Worm (Caenorhabditis elegans) whole organism, L4 larva: Measurements from ENCODE around the gene K11H3.2.

Experiments
- F10B5.3 ChIP-seq: sonication (generic microtip); optimal IDR thresholded peaks from 2 replicates; lab custom pipeline; 2016; ENCODE audit warnings: mild to moderate bottlenecking, missing genetic modification characterization, missing compliant biosample characterization
- F37D6.2 ChIP-seq: sonication (generic microtip); optimal IDR thresholded peaks from 2 replicates; lab custom pipeline; 2016; ENCODE audit warnings: mild to moderate bottlenecking, missing genetic modification characterization, missing compliant biosample characterization
- F44E2.7 ChIP-seq: fragments of 200-800 bp; sonication (Bioruptor generic); IDR thresholded peaks from 2 replicates; pipeline ENCODE4 v2.1.2; 2022; ENCODE audit warnings: missing genetic modification characterization, missing compliant biosample characterization
- F49E8.2 ChIP-seq: sonication (generic microtip); optimal IDR thresholded peaks from 2 replicates; lab custom pipeline; 2016; ENCODE audit warnings: missing compliant biosample characterization, mild to moderate bottlenecking, missing genetic modification characterization, borderline replicate concordance
- T20F7.1 ChIP-seq: fragments of 200-800 bp; sonication (Bioruptor generic); optimal IDR thresholded peaks from 2 replicates; lab custom pipeline; 2018; ENCODE audit warnings: mild to moderate bottlenecking, missing genetic modification characterization, missing compliant biosample characterization
- Y48G9A.11 ChIP-seq: fragments of 200-800 bp; sonication (Bioruptor generic); IDR thresholded peaks from 2 replicates; pipeline ENCODE4 v1.3.6; 2022; ENCODE audit warnings: missing genetic modification reagents, missing genetic modification characterization, missing compliant biosample characterization
- ZK337.2 ChIP-seq: fragments of 200-800 bp; sonication (Bioruptor generic); IDR thresholded peaks from 2 replicates; pipeline ENCODE4 v1.3.6; 2022; ENCODE audit warnings: missing genetic modification reagents, missing genetic modification characterization, missing compliant biosample characterization
- ama-1 ChIP-seq: fragments of 150-350 bp; optimal IDR thresholded peaks from 2 replicates; lab custom pipeline; 2014; ENCODE audit warnings: inconsistent platforms, mixed read lengths
- ceh-44 ChIP-seq: fragments of 200-800 bp; sonication (Bioruptor generic); IDR thresholded peaks from 2 replicates; pipeline ENCODE4 v1.3.6; 2022; ENCODE audit warnings: missing genetic modification reagents, missing genetic modification characterization, missing compliant biosample characterization
- ceh-62 ChIP-seq: sonication (generic microtip); optimal IDR thresholded peaks from 2 replicates; lab custom pipeline; 2017; ENCODE audit warnings: missing biosample characterization, missing genetic modification characterization
- cey-2 ChIP-seq: sonication (generic microtip); optimal IDR thresholded peaks from 3 replicates; lab custom pipeline; 2017; ENCODE audit warnings: missing genetic modification characterization, mild to moderate bottlenecking, missing compliant biosample characterization, antibody characterized with exemption, borderline replicate concordance; ENCODE audit not compliant: insufficient read depth
- daf-16 ChIP-seq, 3 experiments: sonication (generic microtip); optimal IDR thresholded peaks; 2 replicates each; lab custom pipeline; 2016 to 2017; ENCODE audit warnings: missing genetic modification characterization in 3 of 3, missing genetic modification reagents in 3 of 3, mild to moderate bottlenecking in 2 of 3, missing compliant biosample characterization in 2 of 3, missing biosample characterization in 1 of 3, moderate library complexity in 1 of 3
- dpl-1 ChIP-seq: fragments of 150-350 bp; optimal IDR thresholded peaks from 2 replicates; lab custom pipeline; 2014; ENCODE audit warnings: missing biosample characterization, missing genetic modification reagents, missing genetic modification characterization
- egl-27 ChIP-seq: sonication (generic microtip); optimal IDR thresholded peaks from 3 replicates; lab custom pipeline; 2017; ENCODE audit warnings: missing biosample characterization, missing genetic modification reagents, missing genetic modification characterization
- fkh-10 ChIP-seq: fragments of 150-350 bp; optimal IDR thresholded peaks from 2 replicates; lab custom pipeline; 2014; ENCODE audit warnings: missing biosample characterization, missing genetic modification reagents, missing genetic modification characterization
- fos-1 ChIP-seq: fragments of 150-350 bp; optimal IDR thresholded peaks from 2 replicates; lab custom pipeline; 2014; ENCODE audit warnings: missing biosample characterization, missing genetic modification characterization
- gei-8 ChIP-seq: fragments of 200-800 bp; sonication (Bioruptor generic); optimal IDR thresholded peaks from 2 replicates; lab custom pipeline; 2018; ENCODE audit warnings: mild to moderate bottlenecking, missing genetic modification characterization, missing compliant biosample characterization
- jun-1 ChIP-seq: fragments of 150-350 bp; optimal IDR thresholded peaks from 2 replicates; lab custom pipeline; 2014; ENCODE audit warnings: missing biosample characterization, missing genetic modification reagents, missing genetic modification characterization
- lin-1 ChIP-seq: fragments of 200-800 bp; sonication (Bioruptor generic); IDR thresholded peaks from 2 replicates; pipeline ENCODE4 v1.3.6; 2022; ENCODE audit warnings: missing genetic modification reagents, missing genetic modification characterization, missing compliant biosample characterization
- lin-13 ChIP-seq: fragments of 150-350 bp; optimal IDR thresholded peaks from 2 replicates; lab custom pipeline; 2014; ENCODE audit warnings: missing biosample characterization, missing genetic modification reagents, missing genetic modification characterization
- lin-15B ChIP-seq: fragments of 150-350 bp; sonication (generic microtip); optimal IDR thresholded peaks from 3 replicates; lab custom pipeline; 2014; ENCODE audit warnings: missing biosample characterization, missing genetic modification characterization
- lin-29 ChIP-seq: fragments of 200-800 bp; sonication (Bioruptor generic); IDR thresholded peaks from 2 replicates; pipeline ENCODE4 v1.3.6; 2022; ENCODE audit warnings: missing genetic modification reagents, missing genetic modification characterization, missing compliant biosample characterization
- lin-38 ChIP-seq: fragments of 200-800 bp; sonication (Bioruptor generic); IDR thresholded peaks from 2 replicates; pipeline ENCODE4 v1.3.6; 2022; ENCODE audit warnings: missing genetic modification reagents, missing genetic modification characterization, missing compliant biosample characterization
- lsy-2 ChIP-seq, 2 experiments: fragments of 150-350 bp in 1 of 2; sonication (generic microtip) in 1 of 2; optimal IDR thresholded peaks; 2 replicates each; lab custom pipeline; 2014 to 2017; ENCODE audit warnings: missing biosample characterization in 2 of 2, missing genetic modification characterization in 2 of 2
- mdl-1 ChIP-seq, 2 experiments: fragments of 150-350 bp in 1 of 2; sonication (generic microtip) in 1 of 2; optimal IDR thresholded peaks; 2 replicates each; lab custom pipeline; 2014 to 2017; ENCODE audit warnings: missing biosample characterization in 2 of 2, missing genetic modification characterization in 2 of 2
- nhr-25 ChIP-seq: sonication (generic microtip); optimal IDR thresholded peaks from 2 replicates; lab custom pipeline; 2017; ENCODE audit warnings: missing genetic modification characterization, mild to moderate bottlenecking, missing compliant biosample characterization, antibody characterized with exemption, moderate library complexity, borderline replicate concordance; ENCODE audit not compliant: insufficient read depth
- nhr-41 ChIP-seq: fragments of 200-800 bp; sonication (Bioruptor generic); IDR thresholded peaks from 2 replicates; pipeline ENCODE4 v1.3.6; 2022; ENCODE audit warnings: missing genetic modification reagents, missing genetic modification characterization, missing compliant biosample characterization
- nhr-42 ChIP-seq: fragments of 200-800 bp; sonication (Bioruptor generic); IDR thresholded peaks from 2 replicates; pipeline ENCODE4 v1.3.6; 2022; ENCODE audit warnings: missing genetic modification characterization, missing compliant biosample characterization
- nhr-48 ChIP-seq: sonication (generic microtip); optimal IDR thresholded peaks from 2 replicates; lab custom pipeline; 2016; ENCODE audit warnings: mild to moderate bottlenecking, missing genetic modification characterization, missing compliant biosample characterization
- nhr-6 ChIP-seq: fragments of 150-350 bp; optimal IDR thresholded peaks from 2 replicates; lab custom pipeline; 2014; ENCODE audit warnings: missing biosample characterization, missing genetic modification characterization
- nhr-77 ChIP-seq: fragments of 150-350 bp; optimal IDR thresholded peaks from 2 replicates; lab custom pipeline; 2014; ENCODE audit warnings: missing biosample characterization, missing genetic modification characterization
- pha-4 ChIP-seq, 2 experiments: fragments of 150-350 bp in 1 of 2; fragments of 200-800 bp in 1 of 2; sonication (Bioruptor generic) in 1 of 2; IDR thresholded peaks in 1 of 2; optimal IDR thresholded peaks in 1 of 2; 2 replicates each; pipeline versions ENCODE4 v1.3.6 to Lab custom; 2014 to 2022; ENCODE audit warnings: missing genetic modification characterization in 2 of 2, missing genetic modification reagents in 2 of 2, missing biosample characterization in 1 of 2, missing compliant biosample characterization in 1 of 2
- php-3 ChIP-seq: fragments of 200-800 bp; sonication (Bioruptor generic); IDR thresholded peaks from 2 replicates; pipeline ENCODE4 v1.3.6; 2022; ENCODE audit warnings: missing genetic modification reagents, missing genetic modification characterization, missing compliant biosample characterization
- pqm-1 ChIP-seq: sonication (generic microtip); optimal IDR thresholded peaks from 2 replicates; lab custom pipeline; 2017; ENCODE audit warnings: missing biosample characterization, missing genetic modification characterization
- saeg-2 ChIP-seq: fragments of 200-800 bp; sonication (Bioruptor generic); IDR thresholded peaks from 2 replicates; pipeline ENCODE4 v1.3.6; 2022; ENCODE audit warnings: missing genetic modification reagents, missing genetic modification characterization, missing compliant biosample characterization
- set-16 ChIP-seq: fragments of 200-800 bp; sonication (Bioruptor generic); IDR thresholded peaks from 2 replicates; pipeline ENCODE4 v1.3.6; 2022; ENCODE audit warnings: missing genetic modification reagents, missing genetic modification characterization, missing compliant biosample characterization
- snpc-4 ChIP-seq: fragments of 150-350 bp; optimal IDR thresholded peaks from 2 replicates; lab custom pipeline; 2014; ENCODE audit warnings: missing biosample characterization, missing genetic modification characterization
- spr-3 ChIP-seq: fragments of 200-800 bp; sonication (Bioruptor generic); optimal IDR thresholded peaks from 2 replicates; lab custom pipeline; 2018; ENCODE audit warnings: mild to moderate bottlenecking, missing genetic modification characterization, missing compliant biosample characterization
- unc-130 ChIP-seq: sonication (generic microtip); optimal IDR thresholded peaks from 2 replicates; lab custom pipeline; 2016; ENCODE audit warnings: missing genetic modification reagents, missing genetic modification characterization, missing compliant biosample characterization
- vab-7 ChIP-seq: fragments of 200-800 bp; sonication (Bioruptor generic); IDR thresholded peaks from 2 replicates; pipeline ENCODE4 v1.3.6; 2022; ENCODE audit warnings: missing genetic modification reagents, missing genetic modification characterization, missing compliant biosample characterization
- zag-1 ChIP-seq: fragments of 150-350 bp; optimal IDR thresholded peaks from 2 replicates; lab custom pipeline; 2014; ENCODE audit warnings: missing biosample characterization, missing genetic modification characterization
- zfp-2 ChIP-seq: sonication (generic microtip); optimal IDR thresholded peaks from 2 replicates; lab custom pipeline; 2016; ENCODE audit warnings: mild to moderate bottlenecking, missing genetic modification characterization, missing compliant biosample characterization
- zfp-3 ChIP-seq: fragments of 200-800 bp; sonication (Bioruptor generic); conservative IDR thresholded peaks from 2 replicates; pipeline ENCODE4 v1.3.6; 2022; ENCODE audit warnings: missing genetic modification reagents, missing genetic modification characterization, missing compliant biosample characterization
- zip-2 ChIP-seq: fragments of 150-350 bp; optimal IDR thresholded peaks from 2 replicates; lab custom pipeline; 2014; ENCODE audit warnings: missing biosample characterization, missing genetic modification characterization

K11H3.2 gene

ce11 chrIII:9817087-9817612 lies 29.0 kb upstream of the K11H3.2 start, which contains the start of gene cnx-1 (continued):
- TF ChIP-seq F44E2.7 (GFP tag; lab: Robert Waterston, UW) = 0 out of 2 replicates have a peak, but pooled peaks have one; percentile 22
- no peak for TF ChIP-seq spr-3
- peak; percentile 63 for TF ChIP-seq nhr-6 (tag; lab: Kevin White, UChicago)
- no peak for TF ChIP-seq nhr-25 (tag; lab: Kevin White, UChicago)
- TF ChIP-seq pha-4 (GFP tag; IDR thresholded peaks at IDR 0.05; lab: Robert Waterston, UW) = no peak
- TF ChIP-seq pha-4 (tag; optimal IDR thresholded peaks at IDR 0.05; lab: Kevin White, UChicago) = peak; percentile 58
- peak in 1 of 2 experiments; percentile 31 for TF ChIP-seq mdl-1 (tag; optimal IDR thresholded peaks at IDR 0.05; lab: Kevin White, UChicago)
- TF ChIP-seq, all 104 proteins: peak for 15

ce11 chrIII:9817894-9818293 lies 28.3 kb upstream of the K11H3.2 start:
- TF ChIP-seq zfp-3 (GFP tag; lab: Robert Waterston, UW) = no peak
- TF ChIP-seq nhr-42 (GFP tag; lab: Robert Waterston, UW) = no peak
- no peak for TF ChIP-seq ZK337.2
- no peak for TF ChIP-seq pqm-1 (tag; lab: Kevin White, UChicago)
- no peak for TF ChIP-seq F49E8.2 (tag; lab: Kevin White, UChicago)
- TF ChIP-seq set-16 = no peak
- no peak for TF ChIP-seq lin-29 (GFP tag; lab: Robert Waterston, UW)
- peak; percentile 23 for TF ChIP-seq T20F7.1 (GFP tag; lab: Kevin White, UChicago)
- TF ChIP-seq vab-7 (GFP tag; lab: Robert Waterston, UW) = no peak
- no peak for TF ChIP-seq egl-27 (tag; lab: Kevin White, UChicago)
- no peak for TF ChIP-seq fos-1 (tag; lab: Kevin White, UChicago)
- no peak for TF ChIP-seq F10B5.3 (tag; lab: Kevin White, UChicago)
- TF ChIP-seq unc-130 (GFP tag; lab: Kevin White, UChicago) = peak; percentile 34
- TF ChIP-seq lsy-2 (tag; optimal IDR thresholded peaks at IDR 0.05; lab: Kevin White, UChicago) = peak in 1 of 2 experiments; percentile 79
- no peak for TF ChIP-seq pha-4 (GFP tag; IDR thresholded peaks at IDR 0.05; lab: Robert Waterston, UW)
- TF ChIP-seq pha-4 (tag; optimal IDR thresholded peaks at IDR 0.05; lab: Kevin White, UChicago) = no peak

- no peak for TF ChIP-seq pha-4 (GFP tag; IDR thresholded peaks at IDR 0.05; lab: Robert Waterston, UW)
- TF ChIP-seq pha-4 (tag; optimal IDR thresholded peaks at IDR 0.05; lab: Kevin White, UChicago) = peak; percentile 16
- no peak for TF ChIP-seq unc-130 (GFP tag; lab: Kevin White, UChicago)
- TF ChIP-seq saeg-2 (GFP tag; lab: Robert Waterston, UW) = no peak
- TF ChIP-seq fkh-10 = no peak
- peak; percentile 23; the same call in 1 of the 2 replicates for TF ChIP-seq set-16
- TF ChIP-seq pqm-1 (tag; lab: Kevin White, UChicago) = no peak
- TF ChIP-seq lin-13 (GFP tag; lab: Kevin White, UChicago) = peak; percentile 45
- no peak for TF ChIP-seq lin-15B (tag; lab: Kevin White, UChicago)
- no peak for TF ChIP-seq F37D6.2
- no peak for TF ChIP-seq gei-8 (GFP tag; lab: Kevin White, UChicago)
- TF ChIP-seq php-3 (GFP tag; lab: Robert Waterston, UW) = no peak
- TF ChIP-seq lin-38 (GFP tag; lab: Robert Waterston, UW) = peak; percentile 50
- no peak for TF ChIP-seq zfp-2
- TF ChIP-seq ZK337.2 = no peak
- TF ChIP-seq zag-1 (tag; lab: Kevin White, UChicago) = no peak
- TF ChIP-seq zfp-3 (GFP tag; lab: Robert Waterston, UW) = no peak
- no peak for TF ChIP-seq daf-16 (GFP tag; optimal IDR thresholded peaks at IDR 0.05; lab: Kevin White, UChicago)
- no peak for TF ChIP-seq daf-16 (tag; optimal IDR thresholded peaks at IDR 0.05; lab: Kevin White, UChicago)
- TF ChIP-seq jun-1 (tag; lab: Kevin White, UChicago) = no peak
- no peak for TF ChIP-seq zip-2
- TF ChIP-seq dpl-1 (GFP tag; lab: Kevin White, UChicago) = peak; percentile 63
- no peak for TF ChIP-seq nhr-48 (tag; lab: Kevin White, UChicago)
- peak; percentile 3 for TF ChIP-seq ama-1
- no peak for TF ChIP-seq cey-2 (tag; lab: Kevin White, UChicago)
- TF ChIP-seq lin-1 (GFP tag; lab: Robert Waterston, UW) = 0 out of 2 replicates have a peak, but pooled peaks have one; percentile 24
- no peak for TF ChIP-seq snpc-4 (tag; lab: Kevin White, UChicago)
- TF ChIP-seq nhr-41 = no peak
- TF ChIP-seq Y48G9A.11 (GFP tag; lab: Robert Waterston, UW) = no peak
- TF ChIP-seq nhr-77 (tag; lab: Kevin White, UChicago) = no peak
- TF ChIP-seq F44E2.7 (GFP tag; lab: Robert Waterston, UW) = no peak
- no peak for TF ChIP-seq ceh-44 (GFP tag; lab: Robert Waterston, UW)
- TF ChIP-seq ceh-62 (tag; lab: Kevin White, UChicago) = no peak
These were observed 27.4 kb upstream of the K11H3.2 start, which contains the start of gene panl-3 for ce11 chrIII:9818763-9819162. Gene panl-3, plus strand, starts transcription at chrIII:9819056.
